Fruit fly (Drosophila melanogaster) whole organism, prepupa: ENCODE measurements around the gene Kdm5.

Source experiments
- Blimp-1 ChIP-seq: fragments of 200-800 bp; sonication (Bioruptor generic); optimal IDR thresholded peaks from 3 replicates; lab custom pipeline; 2017; ENCODE audit warnings: missing biosample characterization, missing genetic modification characterization, mild to moderate bottlenecking, moderate library complexity, missing genetic modification reagents
- CG10631 ChIP-seq: fragments of 200-800 bp; sonication (Bioruptor generic); optimal IDR thresholded peaks from 2 replicates; lab custom pipeline; 2016; ENCODE audit warnings: missing biosample characterization, missing genetic modification characterization
- CG11294 ChIP-seq: fragments of 200-800 bp; sonication (Bioruptor generic); IDR thresholded peaks from 2 replicates; pipeline ENCODE4 v1.3.6; 2022; ENCODE audit warnings: missing biosample characterization, missing genetic modification characterization
- CG11902 ChIP-seq: fragments of 200-800 bp; sonication (Bioruptor generic); optimal IDR thresholded peaks from 3 replicates; lab custom pipeline; 2016; ENCODE audit warnings: missing biosample characterization, missing genetic modification characterization
- CG15336 ChIP-seq: fragments of 200-800 bp; sonication (Bioruptor generic); IDR thresholded peaks from 2 replicates; pipeline ENCODE4 v1.3.6; 2022; ENCODE audit warnings: missing biosample characterization, missing genetic modification characterization
- CG16779 ChIP-seq: fragments of 200-800 bp; sonication (Bioruptor generic); optimal IDR thresholded peaks from 3 replicates; lab custom pipeline; 2017; ENCODE audit warnings: missing biosample characterization, mild to moderate bottlenecking, missing genetic modification characterization
- CG32006 ChIP-seq: fragments of 200-800 bp; sonication (Bioruptor generic); optimal IDR thresholded peaks from 3 replicates; lab custom pipeline; 2017; ENCODE audit warnings: missing biosample characterization, mild to moderate bottlenecking, missing genetic modification characterization
- CG34406 ChIP-seq: fragments of 200-800 bp; sonication (Bioruptor generic); optimal IDR thresholded peaks from 3 replicates; lab custom pipeline; 2016; ENCODE audit warnings: missing biosample characterization, missing genetic modification characterization
- CG3919 ChIP-seq: fragments of 200-800 bp; sonication (Bioruptor generic); optimal IDR thresholded peaks from 3 replicates; lab custom pipeline; 2016; ENCODE audit warnings: missing biosample characterization, missing genetic modification characterization
- CG4318 ChIP-seq: fragments of 200-800 bp; sonication (Bioruptor generic); optimal IDR thresholded peaks from 3 replicates; lab custom pipeline; 2017; ENCODE audit warnings: missing biosample characterization, mild to moderate bottlenecking, missing genetic modification characterization
- CG6276 ChIP-seq: fragments of 200-800 bp; sonication (Bioruptor generic); optimal IDR thresholded peaks from 2 replicates; lab custom pipeline; 2017; ENCODE audit warnings: missing biosample characterization, mild to moderate bottlenecking, missing genetic modification characterization
- CG6808 ChIP-seq: fragments of 200-800 bp; sonication (Bioruptor generic); optimal IDR thresholded peaks from 3 replicates; lab custom pipeline; 2017; ENCODE audit warnings: missing biosample characterization, missing genetic modification characterization, mild to moderate bottlenecking, moderate library complexity, missing genetic modification reagents
- CG6854 ChIP-seq: fragments of 200-800 bp; sonication (Bioruptor generic); optimal IDR thresholded peaks from 2 replicates; lab custom pipeline; 2017; ENCODE audit warnings: missing biosample characterization, mild to moderate bottlenecking, missing genetic modification characterization
- CG7368 ChIP-seq: fragments of 200-800 bp; sonication (Bioruptor generic); optimal IDR thresholded peaks from 3 replicates; lab custom pipeline; 2016; ENCODE audit warnings: missing biosample characterization, missing genetic modification characterization
- CG8119 ChIP-seq: fragments of 200-800 bp; sonication (Bioruptor generic); IDR thresholded peaks from 3 replicates; pipeline ENCODE4 v1.3.6; 2022; ENCODE audit warnings: missing biosample characterization, missing genetic modification characterization
- CG8632 ChIP-seq: fragments of 200-800 bp; sonication (Bioruptor generic); optimal IDR thresholded peaks from 3 replicates; lab custom pipeline; 2016; ENCODE audit warnings: missing biosample characterization, missing genetic modification characterization
- Eip75B ChIP-seq: fragments of 200-800 bp; sonication (Bioruptor generic); optimal IDR thresholded peaks from 3 replicates; lab custom pipeline; 2016; ENCODE audit warnings: missing biosample characterization, missing genetic modification characterization
- Eip78C ChIP-seq: fragments of 200-800 bp; sonication (Bioruptor generic); peaks from one replicate; lab custom pipeline; 2016; ENCODE audit warnings: missing biosample characterization, missing genetic modification characterization
- Eip93F ChIP-seq: fragments of 200-800 bp; sonication (Bioruptor generic); optimal IDR thresholded peaks from 2 replicates; lab custom pipeline; 2016; ENCODE audit warnings: missing biosample characterization, mild to moderate bottlenecking, missing genetic modification characterization
- Ets21C ChIP-seq: fragments of 200-800 bp; sonication (Bioruptor generic); optimal IDR thresholded peaks from 3 replicates; lab custom pipeline; 2016; ENCODE audit warnings: missing biosample characterization, missing genetic modification characterization
- Hr38 ChIP-seq: sonication (Bioruptor generic); optimal IDR thresholded peaks from 2 replicates; lab custom pipeline; 2016; ENCODE audit warnings: missing biosample characterization, missing genetic modification characterization
- Hr39 ChIP-seq: fragments of 200-800 bp; sonication (Bioruptor generic); optimal IDR thresholded peaks from 2 replicates; lab custom pipeline; 2016; ENCODE audit warnings: missing biosample characterization, missing genetic modification characterization
- Hr4 ChIP-seq: fragments of 200-800 bp; sonication (Bioruptor generic); optimal IDR thresholded peaks from 3 replicates; lab custom pipeline; 2016; ENCODE audit warnings: missing biosample characterization, missing genetic modification characterization
- Lpt ChIP-seq: fragments of 200-800 bp; sonication (Bioruptor generic); optimal IDR thresholded peaks from 3 replicates; lab custom pipeline; 2016; ENCODE audit warnings: missing biosample characterization, missing genetic modification characterization
- Met ChIP-seq: fragments of 200-800 bp; sonication (Bioruptor generic); optimal IDR thresholded peaks from 3 replicates; lab custom pipeline; 2016; ENCODE audit warnings: missing biosample characterization, missing genetic modification characterization
- Smox ChIP-seq: fragments of 200-800 bp; sonication (Bioruptor generic); optimal IDR thresholded peaks from 3 replicates; lab custom pipeline; 2016; ENCODE audit warnings: missing biosample characterization, missing genetic modification characterization
- Sox102F ChIP-seq: fragments of 200-800 bp; sonication (Bioruptor generic); optimal IDR thresholded peaks from 2 replicates; lab custom pipeline; 2016; ENCODE audit warnings: missing biosample characterization, mild to moderate bottlenecking, missing genetic modification characterization
- Sox14 ChIP-seq: fragments of 200-800 bp; sonication (Bioruptor generic); optimal IDR thresholded peaks from 3 replicates; lab custom pipeline; 2016; ENCODE audit warnings: missing biosample characterization, missing genetic modification characterization
- Sox15 ChIP-seq: fragments of 200-800 bp; sonication (Bioruptor generic); optimal IDR thresholded peaks from 3 replicates; lab custom pipeline; 2016; ENCODE audit warnings: missing biosample characterization, missing genetic modification characterization
- acj6 ChIP-seq: fragments of 200-800 bp; sonication (Bioruptor generic); optimal IDR thresholded peaks from 3 replicates; lab custom pipeline; 2016; ENCODE audit warnings: missing biosample characterization, missing genetic modification characterization
- cyc ChIP-seq: fragments of 200-800 bp; sonication (Bioruptor generic); optimal IDR thresholded peaks from 3 replicates; lab custom pipeline; 2016; ENCODE audit warnings: missing biosample characterization, missing genetic modification characterization
- dac ChIP-seq: fragments of 200-800 bp; sonication (Bioruptor generic); optimal IDR thresholded peaks from 2 replicates; lab custom pipeline; 2017; ENCODE audit warnings: missing biosample characterization, mild to moderate bottlenecking, missing genetic modification characterization
- dsx ChIP-seq: fragments of 200-800 bp; optimal IDR thresholded peaks from 3 replicates; lab custom pipeline; 2019; ENCODE audit warnings: missing biosample characterization, mild to moderate bottlenecking, missing genetic modification characterization, moderate library complexity; ENCODE audit not compliant: poor library complexity, severe bottlenecking
- eg ChIP-seq: fragments of 200-800 bp; sonication (Bioruptor generic); IDR thresholded peaks from 3 replicates; pipeline ENCODE4 v1.3.6; 2022; ENCODE audit warnings: missing biosample characterization, missing genetic modification characterization
- esn ChIP-seq: fragments of 200-800 bp; sonication (Bioruptor generic); optimal IDR thresholded peaks from 2 replicates; lab custom pipeline; 2016; ENCODE audit warnings: missing biosample characterization, mild to moderate bottlenecking, missing genetic modification characterization, moderate library complexity
- fd59A ChIP-seq: fragments of 200-800 bp; sonication (Bioruptor generic); optimal IDR thresholded peaks from 2 replicates; lab custom pipeline; 2017; ENCODE audit warnings: missing biosample characterization, mild to moderate bottlenecking, missing genetic modification characterization, missing genetic modification reagents
- fd85E ChIP-seq: fragments of 200-800 bp; sonication (Bioruptor generic); optimal IDR thresholded peaks from 3 replicates; lab custom pipeline; 2016; ENCODE audit warnings: missing biosample characterization, missing genetic modification characterization
- fkh ChIP-seq: fragments of 200-800 bp; sonication (Bioruptor generic); optimal IDR thresholded peaks from 3 replicates; lab custom pipeline; 2017; ENCODE audit warnings: missing biosample characterization, mild to moderate bottlenecking, missing genetic modification characterization, moderate library complexity
- net ChIP-seq: fragments of 200-800 bp; sonication (Bioruptor generic); optimal IDR thresholded peaks from 3 replicates; lab custom pipeline; 2016; ENCODE audit warnings: missing biosample characterization, missing genetic modification characterization
- pdm3 ChIP-seq: fragments of 200-800 bp; sonication (Bioruptor generic); optimal IDR thresholded peaks from 3 replicates; lab custom pipeline; 2016; ENCODE audit warnings: missing biosample characterization, missing genetic modification characterization
- salr ChIP-seq, 2 experiments: fragments of 200-800 bp; sonication (Bioruptor generic); optimal IDR thresholded peaks; 3 replicates each; lab custom pipeline; 2016 to 2018; ENCODE audit warnings: missing biosample characterization in 2 of 2, missing genetic modification characterization in 2 of 2, mild to moderate bottlenecking in 1 of 2
- spab ChIP-seq: fragments of 200-800 bp; sonication (Bioruptor generic); optimal IDR thresholded peaks from 2 replicates; lab custom pipeline; 2017; ENCODE audit warnings: missing biosample characterization, mild to moderate bottlenecking, missing genetic modification characterization, missing genetic modification reagents
- ss ChIP-seq, 2 experiments: fragments of 200-800 bp; sonication (Bioruptor generic); optimal IDR thresholded peaks; 2 replicates in 1 of 2; 3 replicates in 1 of 2; lab custom pipeline; 2017 to 2018; ENCODE audit warnings: mild to moderate bottlenecking in 2 of 2, missing biosample characterization in 2 of 2, missing genetic modification characterization in 2 of 2, moderate library complexity in 1 of 2
- svp ChIP-seq: fragments of 200-800 bp; sonication (Bioruptor generic); peaks from one replicate; lab custom pipeline; 2016; ENCODE audit warnings: missing biosample characterization, missing genetic modification characterization
- topi ChIP-seq: fragments of 200-800 bp; sonication (Bioruptor generic); optimal IDR thresholded peaks from 3 replicates; lab custom pipeline; 2016; ENCODE audit warnings: missing biosample characterization, missing genetic modification characterization
- vri ChIP-seq: fragments of 200-800 bp; sonication (Bioruptor generic); optimal IDR thresholded peaks from 3 replicates; lab custom pipeline; 2016; ENCODE audit warnings: missing biosample characterization, mild to moderate bottlenecking, missing genetic modification characterization

Gene Kdm5

DNA sequence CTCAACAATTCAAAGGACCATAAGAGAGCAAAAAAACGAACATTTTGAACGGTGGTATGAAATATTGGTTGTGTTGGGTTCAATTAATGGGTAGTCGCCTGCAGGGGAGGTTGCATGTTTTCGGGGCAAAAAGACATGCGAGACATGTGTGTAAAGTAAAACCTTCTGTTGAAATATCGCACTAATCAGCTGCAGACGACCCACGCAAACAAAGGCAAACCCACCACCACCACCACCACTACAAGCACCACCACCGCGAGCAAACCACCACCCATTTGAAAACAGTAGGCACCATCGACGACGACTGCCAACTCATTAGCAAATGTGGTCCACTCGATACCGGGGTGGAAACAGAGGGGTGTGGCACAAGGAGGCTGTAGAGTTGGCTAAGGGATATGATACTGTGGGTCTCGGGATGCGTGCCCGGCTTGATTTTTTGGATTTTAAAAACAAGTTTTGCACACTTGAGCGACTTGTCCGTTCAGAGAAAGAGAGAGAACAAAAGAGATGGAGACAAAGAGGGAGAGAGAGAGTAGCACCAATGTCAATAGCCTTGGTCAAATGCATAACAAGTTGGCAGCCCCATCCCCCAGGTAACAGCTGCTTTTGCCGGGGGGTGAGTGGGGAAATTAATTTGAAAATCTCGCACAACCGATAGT, 22.1 kb downstream of the Kdm5 start:
- peak; percentile 41 for TF ChIP-seq CG6854
- TF ChIP-seq dsx (GFP tag; lab: Kevin White, UChicago) = peak; percentile 11
- peak; percentile 14 for TF ChIP-seq Met (GFP tag; lab: Kevin White, UChicago)
- TF ChIP-seq Blimp-1 = no peak
- TF ChIP-seq svp (GFP tag; lab: Kevin White, UChicago) = peak; percentile 62
- TF ChIP-seq net (GFP tag; lab: Kevin White, UChicago) = no peak
- peak; percentile 52 for TF ChIP-seq vri (GFP tag; lab: Kevin White, UChicago)
- TF ChIP-seq cyc (GFP tag; lab: Kevin White, UChicago) = no peak
- TF ChIP-seq Hr38 (GFP tag; lab: Kevin White, UChicago) = no peak
- TF ChIP-seq CG7368 (GFP tag; lab: Kevin White, UChicago) = peak; percentile 17
- peak; percentile 63 for TF ChIP-seq Eip78C (GFP tag; lab: Kevin White, UChicago)
- TF ChIP-seq topi (GFP tag; lab: Kevin White, UChicago) = no peak
- TF ChIP-seq CG6276 = no peak
- TF ChIP-seq Eip75B = no peak
- peak; percentile 0 for TF ChIP-seq Sox102F (GFP tag; lab: Kevin White, UChicago)
- TF ChIP-seq Lpt = no peak
- TF ChIP-seq CG3919 (GFP tag; lab: Kevin White, UChicago) = peak; percentile 15
- TF ChIP-seq fkh (GFP tag; lab: Kevin White, UChicago) = peak; percentile 90
- TF ChIP-seq Hr39 (GFP tag; lab: Kevin White, UChicago) = no peak
- no peak for TF ChIP-seq CG11902 (GFP tag; lab: Kevin White, UChicago)
- no peak for TF ChIP-seq eg (GFP tag; lab: Robert Waterston, UW)
- no peak for TF ChIP-seq esn (GFP tag; lab: Kevin White, UChicago)
- TF ChIP-seq CG34406 (GFP tag; lab: Kevin White, UChicago) = no peak
- TF ChIP-seq Smox (GFP tag; lab: Kevin White, UChicago) = no peak
- no peak for TF ChIP-seq Sox15 (GFP tag; lab: Kevin White, UChicago)
- peak; percentile 9 to 77 for TF ChIP-seq ss (GFP tag; optimal IDR thresholded peaks at IDR 0.05; lab: Kevin White, UChicago)
- TF ChIP-seq CG16779 (tag; lab: Kevin White, UChicago) = no peak
- TF ChIP-seq Hr4 = no peak
- TF ChIP-seq pdm3 (GFP tag; lab: Kevin White, UChicago) = no peak
- TF ChIP-seq Sox14 (GFP tag; lab: Kevin White, UChicago) = peak; percentile 66
- TF ChIP-seq fd85E (GFP tag; lab: Kevin White, UChicago) = no peak
- no peak for TF ChIP-seq Eip93F (GFP tag; lab: Kevin White, UChicago)
- TF ChIP-seq salr (GFP tag; optimal IDR thresholded peaks at IDR 0.05; lab: Kevin White, UChicago) = no peak
- TF ChIP-seq dac = no peak
- no peak for TF ChIP-seq Ets21C (GFP tag; lab: Kevin White, UChicago)
- no peak for TF ChIP-seq CG11294 (GFP tag; lab: Robert Waterston, UW)

DNA sequence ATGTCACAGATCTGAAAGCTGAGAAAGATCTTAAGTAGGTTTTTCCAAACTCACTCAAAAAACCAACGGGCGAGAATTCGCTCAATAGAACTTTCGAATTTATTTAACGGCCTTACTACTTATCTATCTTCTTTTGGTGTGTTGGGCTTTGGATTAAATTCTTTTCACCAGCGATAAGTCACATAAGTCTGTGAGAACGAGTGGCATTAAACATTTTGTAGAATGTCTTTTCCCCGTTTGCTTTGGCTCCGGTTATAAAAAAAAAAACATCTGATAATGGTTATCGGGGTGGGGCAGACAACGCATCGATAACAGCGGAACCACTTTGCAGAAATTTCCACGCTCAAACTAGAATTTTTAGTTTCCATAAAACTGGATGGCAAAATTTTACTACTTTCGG, 23.7 kb downstream of the Kdm5 start:
- no peak for TF ChIP-seq vri (GFP tag; lab: Kevin White, UChicago)
- no peak for TF ChIP-seq CG15336 (GFP tag; lab: Robert Waterston, UW)
- no peak for TF ChIP-seq Sox14 (GFP tag; lab: Kevin White, UChicago)
- no peak for TF ChIP-seq CG8632 (GFP tag; lab: Kevin White, UChicago)
- TF ChIP-seq spab (GFP tag; lab: Kevin White, UChicago) = no peak
- TF ChIP-seq dac = no peak
- TF ChIP-seq CG8119 (GFP tag; lab: Robert Waterston, UW) = no peak
- no peak for TF ChIP-seq CG32006 (GFP tag; lab: Kevin White, UChicago)
- TF ChIP-seq esn (GFP tag; lab: Kevin White, UChicago) = no peak
- TF ChIP-seq fkh (GFP tag; lab: Kevin White, UChicago) = no peak
- no peak for TF ChIP-seq pdm3 (GFP tag; lab: Kevin White, UChicago)
- no peak for TF ChIP-seq CG6808 (GFP tag; lab: Kevin White, UChicago)
- TF ChIP-seq acj6 (GFP tag; lab: Kevin White, UChicago) = no peak
- TF ChIP-seq CG4318 (GFP tag; lab: Kevin White, UChicago) = no peak
- TF ChIP-seq Sox102F (GFP tag; lab: Kevin White, UChicago) = no peak
- TF ChIP-seq fd59A (GFP tag; lab: Kevin White, UChicago) = no peak
- no peak for TF ChIP-seq CG10631 (GFP tag; lab: Kevin White, UChicago)
